Worm (Caenorhabditis elegans) whole organism, early embryonic: Measurements from ENCODE around the gene K08F9.1.

Experiments
- B0310.2 ChIP-seq: sonication (generic microtip); optimal IDR thresholded peaks from 2 replicates; lab custom pipeline; 2016; ENCODE audit warnings: mild to moderate bottlenecking, missing genetic modification characterization, missing compliant biosample characterization
- F13C5.2 ChIP-seq: sonication (generic microtip); optimal IDR thresholded peaks from 2 replicates; lab custom pipeline; 2017; ENCODE audit warnings: mild to moderate bottlenecking, missing genetic modification characterization, inconsistent platforms, missing compliant biosample characterization
- aly-1 ChIP-seq: sonication (generic microtip); optimal IDR thresholded peaks from 2 replicates; lab custom pipeline; 2016; ENCODE audit warnings: missing genetic modification characterization, missing compliant biosample characterization
- ama-1 ChIP-seq: fragments of 150-350 bp; optimal IDR thresholded peaks from 2 replicates; lab custom pipeline; 2014
- ceh-13 ChIP-seq: fragments of 200-800 bp; sonication (Bioruptor generic); optimal IDR thresholded peaks from 2 replicates; lab custom pipeline; 2018; ENCODE audit warnings: mild to moderate bottlenecking, missing genetic modification characterization, missing compliant biosample characterization
- ceh-36 ChIP-seq: sonication (generic microtip); optimal IDR thresholded peaks from 2 replicates; lab custom pipeline; 2016; ENCODE audit warnings: missing genetic modification characterization, inconsistent platforms, missing compliant biosample characterization
- ets-7 ChIP-seq: sonication (generic microtip); optimal IDR thresholded peaks from 2 replicates; lab custom pipeline; 2016; ENCODE audit warnings: missing genotype, missing genetic modification characterization, missing compliant biosample characterization
- flt-1 ChIP-seq: fragments of 200-800 bp; sonication (Bioruptor generic); IDR thresholded peaks from 2 replicates; pipeline ENCODE4 v1.3.6; 2022; ENCODE audit warnings: missing genetic modification characterization, missing compliant biosample characterization
- hmbx-1 ChIP-seq: sonication (generic microtip); optimal IDR thresholded peaks from 2 replicates; lab custom pipeline; 2016; ENCODE audit warnings: mild to moderate bottlenecking, missing genetic modification characterization, missing compliant biosample characterization
- hmg-4 ChIP-seq: fragments of 200-800 bp; sonication (Bioruptor generic); optimal IDR thresholded peaks from 2 replicates; lab custom pipeline; 2018; ENCODE audit warnings: mild to moderate bottlenecking, missing genetic modification characterization, missing compliant biosample characterization
- hnd-1 ChIP-seq: sonication (generic microtip); optimal IDR thresholded peaks from 2 replicates; lab custom pipeline; 2016; ENCODE audit warnings: missing genetic modification characterization, missing compliant biosample characterization
- pes-1 ChIP-seq: fragments of 200-800 bp; sonication (Bioruptor generic); IDR thresholded peaks from 2 replicates; pipeline ENCODE4 v1.3.6; 2022; ENCODE audit warnings: missing genetic modification reagents, missing genetic modification characterization, missing compliant biosample characterization
- scrt-1 ChIP-seq: fragments of 200-800 bp; sonication (Bioruptor generic); IDR thresholded peaks from 2 replicates; pipeline ENCODE4 v1.3.6; 2022; ENCODE audit warnings: missing genetic modification characterization, missing compliant biosample characterization
- sea-1 ChIP-seq: fragments of 200-800 bp; sonication (Bioruptor generic); conservative IDR thresholded peaks from 2 replicates; pipeline ENCODE4 v1.3.6; 2022; ENCODE audit warnings: missing genetic modification characterization, missing compliant biosample characterization
- tbx-11 ChIP-seq: fragments of 200-800 bp; sonication (Bioruptor generic); IDR thresholded peaks from 2 replicates; pipeline ENCODE4 v1.3.6; 2022; ENCODE audit warnings: missing genetic modification characterization, missing compliant biosample characterization
- tbx-37 ChIP-seq: fragments of 200-800 bp; sonication (Bioruptor generic); conservative IDR thresholded peaks from 2 replicates; pipeline ENCODE4 v1.3.6; 2022; ENCODE audit warnings: missing genetic modification reagents, missing genetic modification characterization, missing compliant biosample characterization
- tra-4 ChIP-seq: sonication (generic microtip); optimal IDR thresholded peaks from 2 replicates; lab custom pipeline; 2017; ENCODE audit warnings: missing genetic modification characterization, missing compliant biosample characterization

K08F9.1 gene

DNA sequence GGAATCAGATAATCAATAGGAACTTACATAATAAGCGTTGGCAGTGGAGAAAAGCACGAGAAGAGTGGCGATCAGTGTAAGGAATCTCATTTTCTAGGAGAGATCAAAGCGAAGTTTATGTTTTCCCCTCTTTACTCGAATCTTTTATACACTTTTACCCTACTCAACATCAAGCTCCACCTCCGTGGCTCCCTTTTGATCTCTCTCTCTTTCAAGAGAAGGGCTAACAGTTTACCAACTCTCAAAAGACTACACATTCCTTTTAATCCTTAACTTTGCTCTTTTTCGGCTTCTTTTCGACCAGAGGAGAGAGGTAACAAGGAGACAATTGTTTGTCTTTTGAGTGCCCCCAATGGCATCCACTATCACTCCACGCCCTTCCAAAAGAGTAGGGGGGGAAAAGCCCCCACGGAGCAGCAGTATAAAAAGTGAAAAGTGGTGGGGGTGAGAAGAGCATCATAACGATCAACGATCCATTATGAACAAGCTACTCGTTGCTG is 55.9 kb downstream of the K08F9.1 start, which contains the start of the genes C01G10.15 and C01G10.6:
TSS of gene C01G10.15 (minus strand) at position 101 of the 500 bp plus-strand sequence.
TSS of gene C01G10.6 (plus strand) at position 450 of the 500 bp plus-strand sequence.
- TF ChIP-seq F13C5.2 (tag; lab: Kevin White, UChicago) (no peak), ceh-36 (no peak), hnd-1 (no peak), tbx-37 (no peak), tra-4 (tag; lab: Kevin White, UChicago) (no peak), ets-7 (no peak), tbx-11 (no peak), flt-1 (no peak), hmg-4 (no peak), B0310.2 (tag; lab: Kevin White, UChicago) (no peak), scrt-1 (GFP tag; lab: Robert Waterston, UW) (no peak), pes-1 (GFP tag; lab: Robert Waterston, UW) (no peak), sea-1 (GFP tag; lab: Robert Waterston, UW) (no peak), aly-1 (tag; lab: Kevin White, UChicago) (no peak), ceh-13 (GFP tag; lab: Kevin White, UChicago) (no peak), hmbx-1 (no peak), ama-1 (lab: Kevin White, UChicago) (no peak)
